Worm (Caenorhabditis elegans): ENCODE results near the gene slc-46A.
A peak's percentile ranks its signal among the peaks of the same experiment; 100 is the strongest.

Gene slc-46A

DNA sequence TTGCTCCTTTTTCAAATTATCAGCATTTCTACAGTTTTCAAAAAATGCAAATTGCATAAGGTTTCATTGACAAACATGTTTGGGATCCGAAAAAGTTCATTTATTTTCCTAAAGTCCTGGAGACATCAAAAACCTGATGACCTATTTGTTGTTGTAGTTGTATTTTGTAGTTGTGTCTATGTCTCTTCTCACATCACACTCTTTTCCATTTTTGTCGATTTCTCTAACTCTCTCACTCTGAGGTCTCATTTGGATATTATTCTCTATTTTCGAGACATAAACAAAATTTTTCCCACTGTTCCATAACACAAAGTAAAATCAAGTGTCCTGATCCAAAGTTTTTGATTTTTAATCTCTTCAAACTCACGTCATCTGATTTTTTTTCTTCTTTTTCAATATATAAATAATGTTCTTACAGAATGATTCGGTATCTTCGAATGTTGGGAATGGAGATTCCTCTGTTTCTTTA lies at the start of gene slc-46A:
slc-46A (plus strand) TSS at position 419 of the 469 bp plus-strand sequence.
- TF ChIP-seq egl-43 (GFP tag; IDR thresholded peaks at IDR 0.05) (no peak), hlh-11 (tag; optimal IDR thresholded peaks at IDR 0.05) (no peak), nhr-28 (tag; optimal IDR thresholded peaks at IDR 0.05) (peak; percentile 86), pqm-1 (tag; optimal IDR thresholded peaks at IDR 0.05) (peak; percentile 51), aha-1 (tag) (peak; percentile 61), daf-19 (GFP tag; conservative IDR thresholded peaks at IDR 0.05) (no peak), daf-16 (GFP tag; optimal IDR thresholded peaks at IDR 0.05) (no peak), daf-16 (tag; optimal IDR thresholded peaks at IDR 0.05) (peak; percentile 5), ceh-44 (GFP tag; IDR thresholded peaks at IDR 0.05) (no peak)

DNA sequence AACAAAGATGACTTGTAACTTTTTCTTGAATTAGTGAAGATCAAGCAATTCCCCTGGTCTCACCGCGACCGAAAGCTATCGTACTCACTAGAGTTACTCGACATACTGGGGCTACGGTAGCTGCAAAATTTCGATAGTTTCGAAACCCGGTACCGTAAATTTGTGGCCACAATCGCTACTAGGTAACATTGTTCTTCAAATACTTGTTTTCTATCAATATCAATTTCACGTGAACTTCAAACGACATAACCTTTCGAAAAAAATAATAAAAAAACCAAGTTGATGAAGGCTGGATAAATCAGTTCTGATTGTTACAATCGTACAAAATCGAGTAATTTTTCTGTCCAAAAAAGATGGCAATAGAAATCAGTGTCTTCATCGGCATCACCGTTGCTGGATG lies 46.5 kb upstream of the slc-46A start, which contains the start of gene F36H12.3:
F36H12.3 (plus strand) TSS at position 301 of the 400 bp plus-strand sequence.
- TF ChIP-seq unc-62 (GFP tag; optimal IDR thresholded peaks at IDR 0.05 in 1 of 2) (peak in 1 of 2 experiments; percentile 65), unc-62 (tag; optimal IDR thresholded peaks at IDR 0.05) (no peak), madf-9 (GFP tag; conservative IDR thresholded peaks at IDR 0.05) (no peak)

DNA sequence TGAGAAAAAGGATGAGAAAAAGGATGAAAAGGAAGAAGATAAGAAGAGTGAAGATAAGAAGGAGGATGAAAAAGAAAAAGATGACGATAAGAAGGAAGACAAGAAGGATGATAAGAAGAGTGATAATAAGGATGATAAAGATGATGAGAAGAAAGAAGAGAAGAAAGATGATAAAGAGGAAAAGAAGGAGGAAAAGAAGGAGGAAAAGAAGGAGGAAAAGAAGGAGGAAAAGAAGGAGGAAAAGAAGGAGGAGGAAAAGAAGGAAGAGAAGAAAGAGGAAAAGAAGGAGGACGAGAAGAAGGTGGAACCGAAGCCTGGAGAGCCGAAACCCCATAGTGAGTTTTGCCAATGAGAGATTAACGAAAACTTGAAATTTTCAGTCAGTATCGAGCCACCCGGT lies 45.7 kb upstream of the slc-46A start:
- TF ChIP-seq aha-1 (tag) (no peak), ZK337.2 (GFP tag; IDR thresholded peaks at IDR 0.05) (no peak), daf-16 (GFP tag; optimal IDR thresholded peaks at IDR 0.05) (no peak), daf-16 (tag; optimal IDR thresholded peaks at IDR 0.05) (no peak), F49E8.2 (tag; optimal IDR thresholded peaks at IDR 0.05; ENCODE audit: borderline replicate concordance) (no peak), zfp-2 (tag; optimal IDR thresholded peaks at IDR 0.05) (no peak), set-16 (GFP tag; IDR thresholded peaks at IDR 0.05) (peak; percentile 60; the same call in 1 of the 2 replicates), php-3 (GFP tag; IDR thresholded peaks at IDR 0.05) (no peak), unc-62 (GFP tag; optimal IDR thresholded peaks at IDR 0.05 in 1 of 2) (peak in 1 of 2 experiments; percentile 54), unc-62 (tag; optimal IDR thresholded peaks at IDR 0.05) (no peak), attf-4 (tag; optimal IDR thresholded peaks at IDR 0.05) (no peak)

DNA sequence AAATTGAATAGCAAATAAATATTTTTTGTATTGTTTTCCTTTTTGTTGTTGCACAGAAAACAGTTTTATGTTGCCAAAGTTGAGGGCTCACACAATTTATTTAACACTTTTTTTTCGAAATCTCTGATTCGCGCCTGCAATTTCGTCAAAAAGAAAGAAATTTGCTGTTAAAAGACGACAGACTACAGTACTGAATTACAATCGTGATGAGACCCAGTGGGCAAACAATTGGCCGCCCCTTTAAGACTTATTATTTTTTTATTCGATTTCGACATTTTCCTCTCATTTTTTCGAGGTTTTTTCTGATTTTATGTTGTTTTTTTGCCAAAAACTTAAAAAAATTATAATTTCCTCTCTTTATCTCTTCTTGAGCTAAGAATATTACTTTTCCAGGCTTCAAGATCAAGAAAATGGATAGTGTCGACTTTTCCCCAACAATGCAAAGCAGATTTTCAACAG lies 44.9 kb upstream of the slc-46A start, which contains the start of gene slfl-4:
slfl-4 (plus strand) TSS at position 409 of the 459 bp plus-strand sequence.
- TF ChIP-seq unc-62 (GFP tag; optimal IDR thresholded peaks at IDR 0.05 in 1 of 2) (no peak), unc-62 (tag; optimal IDR thresholded peaks at IDR 0.05) (no peak), mxl-3 (GFP tag; optimal IDR thresholded peaks at IDR 0.05) (no peak), arid-1 (GFP tag; conservative IDR thresholded peaks at IDR 0.05) (no peak), ceh-20 (GFP tag; IDR thresholded peaks at IDR 0.05) (no peak), hif-1 (tag; optimal IDR thresholded peaks at IDR 0.05) (no peak), lir-3 (tag; optimal IDR thresholded peaks at IDR 0.05) (no peak), Y48G9A.11 (GFP tag; IDR thresholded peaks at IDR 0.05) (no peak), snpc-4 (tag; optimal IDR thresholded peaks at IDR 0.05) (no peak), lin-39 (tag; optimal IDR thresholded peaks at IDR 0.05) (no peak), hmg-1.1 (GFP tag; IDR thresholded peaks at IDR 0.05) (no peak), nhr-111 (GFP tag; optimal IDR thresholded peaks at IDR 0.05) (no peak), jun-1 (tag; optimal IDR thresholded peaks at IDR 0.05) (no peak), saeg-2 (GFP tag; IDR thresholded peaks at IDR 0.05) (no peak), spr-1 (tag; optimal IDR thresholded peaks at IDR 0.05) (no peak), cey-2 (tag; optimal IDR thresholded peaks at IDR 0.05; ENCODE audit: borderline replicate concordance, insufficient read depth) (no peak), lim-7 (GFP tag; IDR thresholded peaks at IDR 0.05) (no peak)

DNA sequence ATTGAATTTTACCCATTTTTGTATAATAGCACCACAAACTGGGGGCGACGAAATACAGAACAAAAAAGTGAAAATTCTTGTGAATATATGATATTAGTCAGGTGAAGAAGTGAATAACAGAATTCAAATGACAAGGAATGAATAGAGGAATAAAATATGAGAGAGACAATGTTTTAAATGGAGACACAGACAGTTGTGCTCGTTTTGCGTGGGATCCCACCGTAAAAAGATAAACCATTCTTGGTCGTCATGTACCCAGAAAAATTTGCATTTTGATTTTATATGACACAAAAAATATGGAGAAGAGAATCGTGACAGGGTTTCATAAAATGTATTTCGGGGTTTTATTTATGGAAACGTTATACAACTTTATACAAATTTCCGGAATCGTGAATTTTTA lies 41.3 kb upstream of the slc-46A start, which contains the start of gene F36H12.17:
F36H12.17 (minus strand) TSS at position 101 of the 400 bp plus-strand sequence.
- TF ChIP-seq fkh-10 (GFP tag; optimal IDR thresholded peaks at IDR 0.05) (no peak), lin-29 (GFP tag; IDR thresholded peaks at IDR 0.05) (no peak), unc-39 (tag; optimal IDR thresholded peaks at IDR 0.05) (no peak), ceh-44 (GFP tag; IDR thresholded peaks at IDR 0.05) (no peak)

Measured in whole organism, L4 larva.